Worm (Caenorhabditis elegans) whole organism, late embryonic: ENCODE data around the gene him-6.

ENCODE experiments used
- ama-1 ChIP-seq: fragments of 150-350 bp; optimal IDR thresholded peaks from 2 replicates; lab custom pipeline; 2014
- ceh-24 ChIP-seq: sonication (generic microtip); optimal IDR thresholded peaks from 2 replicates; lab custom pipeline; 2016; ENCODE audit warnings: mild to moderate bottlenecking, missing genetic modification characterization, missing compliant biosample characterization
- ceh-31 ChIP-seq: sonication (generic microtip); optimal IDR thresholded peaks from 2 replicates; lab custom pipeline; 2016; ENCODE audit warnings: missing genetic modification characterization, missing compliant biosample characterization
- ceh-45 ChIP-seq: fragments of 200-800 bp; sonication (Bioruptor generic); IDR thresholded peaks from 2 replicates; pipeline ENCODE4 v1.3.6; 2022; ENCODE audit warnings: missing genetic modification reagents, missing genetic modification characterization, missing compliant biosample characterization
- ets-4 ChIP-seq: sonication (generic microtip); optimal IDR thresholded peaks from 2 replicates; lab custom pipeline; 2016; ENCODE audit warnings: missing genetic modification characterization, missing compliant biosample characterization
- eyg-1 ChIP-seq: sonication (generic microtip); optimal IDR thresholded peaks from 2 replicates; lab custom pipeline; 2016; ENCODE audit warnings: missing genotype, missing genetic modification characterization, missing compliant biosample characterization
- fax-1 ChIP-seq: sonication (generic microtip); optimal IDR thresholded peaks from 2 replicates; lab custom pipeline; 2016; ENCODE audit warnings: missing genotype, missing genetic modification characterization, missing compliant biosample characterization
- lin-11 ChIP-seq: fragments of 200-800 bp; sonication (Bioruptor generic); optimal IDR thresholded peaks from 2 replicates; lab custom pipeline; 2018; ENCODE audit warnings: mild to moderate bottlenecking, missing genetic modification characterization, missing compliant biosample characterization
- nfya-1 ChIP-seq: sonication (generic microtip); optimal IDR thresholded peaks from 2 replicates; lab custom pipeline; 2017; ENCODE audit warnings: missing genetic modification characterization, mild to moderate bottlenecking, missing compliant biosample characterization, antibody characterized with exemption, moderate library complexity
- pax-1 ChIP-seq: fragments of 150-350 bp; optimal IDR thresholded peaks from 2 replicates; lab custom pipeline; 2014; ENCODE audit warnings: missing biosample characterization, missing genetic modification characterization
- pqm-1 ChIP-seq: sonication (generic microtip); optimal IDR thresholded peaks from 2 replicates; lab custom pipeline; 2016; ENCODE audit warnings: missing genetic modification characterization, missing compliant biosample characterization
- tbx-7 ChIP-seq: sonication (generic microtip); optimal IDR thresholded peaks from 2 replicates; lab custom pipeline; 2016; ENCODE audit warnings: missing genotype, missing genetic modification characterization, missing compliant biosample characterization
- unc-42 ChIP-seq: sonication (generic microtip); optimal IDR thresholded peaks from 2 replicates; lab custom pipeline; 2016; ENCODE audit warnings: missing genotype, missing genetic modification characterization, missing compliant biosample characterization

DNA sequence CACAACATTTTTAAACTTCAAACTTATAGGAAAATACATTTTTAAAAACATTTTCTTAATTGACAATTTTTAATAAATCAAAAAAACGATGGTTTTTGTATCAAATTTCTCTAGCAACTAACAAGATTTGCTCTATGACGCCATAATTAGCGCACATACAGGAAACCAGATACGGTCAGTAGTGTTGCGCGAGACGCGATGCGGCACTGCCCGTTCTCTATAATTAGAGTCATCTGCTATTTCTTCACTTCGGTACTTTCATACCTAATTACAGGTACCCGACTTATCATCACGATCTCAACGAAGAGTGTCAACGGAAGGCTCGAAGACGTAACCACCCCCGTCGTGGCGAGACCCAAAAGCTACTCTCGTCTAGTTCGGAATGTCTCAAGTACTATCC is 54.0 kb downstream of the him-6 start:
- TF ChIP-seq lin-11 (tag; lab: Kevin White, UChicago) (no peak), eyg-1 (tag; lab: Kevin White, UChicago) (no peak), unc-42 (tag; lab: Kevin White, UChicago) (no peak), pax-1 (tag; lab: Kevin White, UChicago) (no peak), fax-1 (tag; lab: Kevin White, UChicago) (no peak), ceh-31 (tag; lab: Kevin White, UChicago) (no peak), ama-1 (lab: Kevin White, UChicago) (no peak), pqm-1 (no peak), ceh-24 (tag; lab: Kevin White, UChicago) (no peak), nfya-1 (no peak), tbx-7 (no peak), ceh-45 (GFP tag; lab: Robert Waterston, UW) (no peak), ets-4 (tag; lab: Kevin White, UChicago) (no peak)
